Worm (Caenorhabditis elegans) whole organism, L4/young adult: ENCODE results near the gene F18A12.7.

Experiments
- W03F9.2 ChIP-seq: fragments of 150-350 bp; optimal IDR thresholded peaks from 2 replicates; lab custom pipeline; 2014; ENCODE audit warnings: missing biosample characterization, missing genetic modification characterization
- dao-5 ChIP-seq: sonication (generic microtip); optimal IDR thresholded peaks from 2 replicates; lab custom pipeline; 2016; ENCODE audit warnings: missing genotype, missing genetic modification characterization, moderate library complexity, missing compliant biosample characterization
- him-1 ChIP-seq: sonication (generic microtip); optimal IDR thresholded peaks from 2 replicates; lab custom pipeline; 2016; ENCODE audit warnings: missing genotype, missing genetic modification reagents, missing genetic modification characterization, missing compliant biosample characterization

DNA sequence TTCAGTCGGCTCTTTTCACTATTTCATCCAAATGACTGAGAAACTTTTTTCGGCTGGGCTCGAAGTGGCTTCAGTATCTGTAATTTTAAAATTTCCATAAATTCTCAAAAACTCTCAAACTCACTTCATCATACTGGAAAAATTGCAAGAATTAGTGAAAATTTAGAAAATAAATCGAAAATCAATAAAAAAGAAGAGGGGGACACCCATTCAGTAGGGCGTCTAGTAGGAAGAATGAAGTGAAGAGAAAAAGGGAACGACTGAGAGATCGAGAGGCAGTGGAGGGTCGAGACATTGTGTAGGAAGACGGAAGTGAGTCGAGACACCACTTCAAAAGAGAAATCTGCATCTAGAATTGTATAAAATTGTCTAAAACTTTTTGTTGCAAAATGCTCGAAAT, 40.4 kb downstream of the F18A12.7 start:
- TF ChIP-seq dao-5 (tag; lab: Kevin White, UChicago) = no peak
- TF ChIP-seq W03F9.2 = no peak
- TF ChIP-seq him-1 (tag; lab: Kevin White, UChicago) = no peak
